Comparison of ENCODE assay signal across 5 fruit fly cellular contexts in genomic region chr3L:8303912-8304311, dm6.
TF ChIP-seq lines count a peak whose summit lies in the region.

CG7194 (minus strand) TSS chr3L:8304059.
Sbp2 (plus strand) TSS chr3L:8304157.

- TF ChIP-seq CTCF in whole organism, embryonic (GFP tag; optimal IDR thresholded peaks at IDR 0.05; lab: Kevin White, UChicago): peak; percentile 47

TF ChIP-seq in whole organism, adult, 20 proteins besides CTCF, POLR2A, EP300 and RAD21 (continues in another document):
- TF ChIP-seq CG33017 (tag; optimal IDR thresholded peaks at IDR 0.05; lab: Kevin White, UChicago): peak; percentile 25
- TF ChIP-seq tj (GFP tag; optimal IDR thresholded peaks at IDR 0.05; lab: Kevin White, UChicago): no peak
- no peak for TF ChIP-seq Hr96 (GFP tag; optimal IDR thresholded peaks at IDR 0.05; lab: Kevin White, UChicago)
- TF ChIP-seq cic (GFP tag; optimal IDR thresholded peaks at IDR 0.05; lab: Kevin White, UChicago): no peak
- no peak for TF ChIP-seq Mnt (GFP tag; optimal IDR thresholded peaks at IDR 0.05; lab: Kevin White, UChicago)
- no peak for TF ChIP-seq cnc (optimal IDR thresholded peaks at IDR 0.05; lab: Kevin White, UChicago)
- no peak for TF ChIP-seq Clk (GFP tag; optimal IDR thresholded peaks at IDR 0.05; lab: Kevin White, UChicago)
- TF ChIP-seq ovo (GFP tag; optimal IDR thresholded peaks at IDR 0.05; lab: Kevin White, UChicago): no peak
- peak; percentile 15 for TF ChIP-seq bab1 (GFP tag; optimal IDR thresholded peaks at IDR 0.05; lab: Kevin White, UChicago)
- TF ChIP-seq Crg-1 (GFP tag; optimal IDR thresholded peaks at IDR 0.05; lab: Kevin White, UChicago): no peak
- TF ChIP-seq pad (GFP tag; optimal IDR thresholded peaks at IDR 0.05; lab: Kevin White, UChicago): no peak
- TF ChIP-seq CG7045 (GFP tag; optimal IDR thresholded peaks at IDR 0.05; lab: Kevin White, UChicago): no peak
- TF ChIP-seq CG14711 (tag; optimal IDR thresholded peaks at IDR 0.05; lab: Kevin White, UChicago): no peak
- no peak for TF ChIP-seq CG5204 (GFP tag; optimal IDR thresholded peaks at IDR 0.05; lab: Kevin White, UChicago)
- peak; percentile 18 for TF ChIP-seq CG12768 (GFP tag; optimal IDR thresholded peaks at IDR 0.05; lab: Kevin White, UChicago)
- no peak for TF ChIP-seq CG7101 (tag; optimal IDR thresholded peaks at IDR 0.05; lab: Kevin White, UChicago)
- no peak for TF ChIP-seq kay (GFP tag; lab: Kevin White, UChicago; ENCODE audit: borderline replicate concordance)
- TF ChIP-seq toe (GFP tag; optimal IDR thresholded peaks at IDR 0.05; lab: Kevin White, UChicago): no peak
- TF ChIP-seq CG11617 (GFP tag; optimal IDR thresholded peaks at IDR 0.05; lab: Kevin White, UChicago): peak; percentile 9

TF ChIP-seq in whole organism, embryonic, 481 proteins besides CTCF, POLR2A, EP300 and RAD21 (continues in another document):
- TF ChIP-seq CG42726 (GFP tag; IDR thresholded peaks at IDR 0.05; lab: Robert Waterston, UW; ENCODE audit: partially characterized antibody): no peak
- no peak for TF ChIP-seq CG11247 (GFP tag; IDR thresholded peaks at IDR 0.05; lab: Robert Waterston, UW)
- TF ChIP-seq CG5245 (GFP tag; optimal IDR thresholded peaks at IDR 0.05; lab: Kevin White, UChicago): no peak
- TF ChIP-seq gfzf (GFP tag; optimal IDR thresholded peaks at IDR 0.05; lab: Kevin White, UChicago): peak; percentile 16
- no peak for TF ChIP-seq Ada2b (GFP tag; IDR thresholded peaks at IDR 0.05; lab: Robert Waterston, UW)
- TF ChIP-seq Bdp1 (GFP tag; optimal IDR thresholded peaks at IDR 0.05; lab: Kevin White, UChicago): no peak
- no peak for TF ChIP-seq croc (GFP tag; conservative IDR thresholded peaks at IDR 0.05; lab: Robert Waterston, UW)
- peak; percentile 65 for TF ChIP-seq CG9437 (GFP tag; optimal IDR thresholded peaks at IDR 0.05; lab: Kevin White, UChicago)
- no peak for TF ChIP-seq CG7372 (GFP tag; IDR thresholded peaks at IDR 0.05; lab: Robert Waterston, UW)
- TF ChIP-seq pan (optimal IDR thresholded peaks at IDR 0.05; lab: Kevin White, UChicago): no peak
- peak in 1 of 2 experiments; percentile 15 for TF ChIP-seq pan (GFP tag; optimal IDR thresholded peaks at IDR 0.05 in 1 of 2, IDR thresholded peaks at IDR 0.05 in 1 of 2)
- TF ChIP-seq CG11085 (GFP tag; IDR thresholded peaks at IDR 0.05; lab: Robert Waterston, UW): no peak
- peak; percentile 28; the same call in 1 of the 3 replicates for TF ChIP-seq CG2199 (GFP tag; IDR thresholded peaks at IDR 0.05; lab: Robert Waterston, UW)
- peak; percentile 35 for TF ChIP-seq stwl (tag; optimal IDR thresholded peaks at IDR 0.05; lab: Kevin White, UChicago)
- TF ChIP-seq HLH4C (GFP tag; IDR thresholded peaks at IDR 0.05; lab: Robert Waterston, UW; ENCODE audit: partially characterized antibody): no peak
- TF ChIP-seq CG5180 (GFP tag; optimal IDR thresholded peaks at IDR 0.05; lab: Kevin White, UChicago): no peak
- TF ChIP-seq sima (GFP tag; optimal IDR thresholded peaks at IDR 0.05; lab: Kevin White, UChicago): no peak
- TF ChIP-seq CG8089 (GFP tag; optimal IDR thresholded peaks at IDR 0.05; lab: Kevin White, UChicago): no peak
- TF ChIP-seq her (GFP tag; optimal IDR thresholded peaks at IDR 0.05; lab: Kevin White, UChicago): no peak

TF ChIP-seq in whole organism, prepupa, 60 proteins besides CTCF, POLR2A, EP300 and RAD21 (continues in another document):
- TF ChIP-seq CG32006 (GFP tag; optimal IDR thresholded peaks at IDR 0.05; lab: Kevin White, UChicago) (no peak), CG11902 (GFP tag; optimal IDR thresholded peaks at IDR 0.05; lab: Kevin White, UChicago) (no peak), CG10631 (GFP tag; optimal IDR thresholded peaks at IDR 0.05; lab: Kevin White, UChicago) (no peak), topi (GFP tag; optimal IDR thresholded peaks at IDR 0.05; lab: Kevin White, UChicago) (peak; percentile 2), CG8632 (GFP tag; optimal IDR thresholded peaks at IDR 0.05; lab: Kevin White, UChicago) (no peak), CG9139 (GFP tag; optimal IDR thresholded peaks at IDR 0.05; lab: Kevin White, UChicago) (no peak), Sox14 (GFP tag; optimal IDR thresholded peaks at IDR 0.05; lab: Kevin White, UChicago) (peak; percentile 75), CG1621 (tag; optimal IDR thresholded peaks at IDR 0.05; lab: Kevin White, UChicago) (no peak), fd85E (GFP tag; optimal IDR thresholded peaks at IDR 0.05; lab: Kevin White, UChicago) (no peak), CG8319 (GFP tag; optimal IDR thresholded peaks at IDR 0.05; lab: Kevin White, UChicago) (no peak), acj6 (GFP tag; optimal IDR thresholded peaks at IDR 0.05; lab: Kevin White, UChicago) (no peak), svp (GFP tag; lab: Kevin White, UChicago) (no peak), CG4318 (GFP tag; optimal IDR thresholded peaks at IDR 0.05; lab: Kevin White, UChicago) (no peak), Sox102F (GFP tag; optimal IDR thresholded peaks at IDR 0.05; lab: Kevin White, UChicago) (no peak), dsx (GFP tag; optimal IDR thresholded peaks at IDR 0.05; lab: Kevin White, UChicago; ENCODE audit: poor library complexity, severe bottlenecking) (peak; percentile 45), OdsH (GFP tag; optimal IDR thresholded peaks at IDR 0.05; lab: Kevin White, UChicago) (no peak), lz (GFP tag; optimal IDR thresholded peaks at IDR 0.05; lab: Kevin White, UChicago) (no peak), CG11762 (GFP tag; optimal IDR thresholded peaks at IDR 0.05; lab: Kevin White, UChicago; ENCODE audit: insufficient read depth) (no peak), Eip93F (GFP tag; optimal IDR thresholded peaks at IDR 0.05; lab: Kevin White, UChicago) (no peak), vri (GFP tag; optimal IDR thresholded peaks at IDR 0.05; lab: Kevin White, UChicago) (no peak)

TF ChIP-seq in whole organism, pupa, 21 proteins besides CTCF, POLR2A, EP300 and RAD21:
- TF ChIP-seq CG15710 (tag; optimal IDR thresholded peaks at IDR 0.05; lab: Kevin White, UChicago) (no peak), CG9948 (tag; optimal IDR thresholded peaks at IDR 0.05; lab: Kevin White, UChicago) (no peak), gl (tag; optimal IDR thresholded peaks at IDR 0.05; lab: Kevin White, UChicago) (peak; percentile 6), CG12605 (GFP tag; IDR thresholded peaks at IDR 0.05; lab: Robert Waterston, UW) (no peak), CG4496 (GFP tag; IDR thresholded peaks at IDR 0.05; lab: Robert Waterston, UW) (no peak)

TF ChIP-seq in whole organism, wandering third instar larva, 38 proteins besides CTCF, POLR2A, EP300 and RAD21:
- TF ChIP-seq sv (GFP tag; optimal IDR thresholded peaks at IDR 0.05; lab: Kevin White, UChicago): no peak
- TF ChIP-seq Rel (GFP tag; optimal IDR thresholded peaks at IDR 0.05; lab: Kevin White, UChicago): no peak
- TF ChIP-seq Rel (tag; optimal IDR thresholded peaks at IDR 0.05; lab: Kevin White, UChicago): no peak
- peak; percentile 7 for TF ChIP-seq psq (GFP tag; optimal IDR thresholded peaks at IDR 0.05; lab: Kevin White, UChicago)
- TF ChIP-seq OdsH (GFP tag; optimal IDR thresholded peaks at IDR 0.05; lab: Kevin White, UChicago): no peak
- TF ChIP-seq Abd-B (GFP tag; optimal IDR thresholded peaks at IDR 0.05; lab: Kevin White, UChicago): no peak
- peak; percentile 12 for TF ChIP-seq rgr (GFP tag; optimal IDR thresholded peaks at IDR 0.05; lab: Kevin White, UChicago)
- TF ChIP-seq Hr83 (GFP tag; optimal IDR thresholded peaks at IDR 0.05; lab: Kevin White, UChicago; ENCODE audit: poor library complexity, severe bottlenecking): no peak
- TF ChIP-seq dl (GFP tag; optimal IDR thresholded peaks at IDR 0.05; lab: Kevin White, UChicago; ENCODE audit: insufficient read depth in 1 of 2, partially characterized antibody in 2 of 2): no peak
- peak; percentile 27 for TF ChIP-seq Myc (optimal IDR thresholded peaks at IDR 0.05; lab: Kevin White, UChicago)
